Worm (Caenorhabditis elegans) whole organism, young adult: ENCODE data around the gene atfs-1.

ENCODE experiments used
- T26A5.8 ChIP-seq: sonication (generic microtip); optimal IDR thresholded peaks from 2 replicates; lab custom pipeline; 2016; ENCODE audit warnings: missing genetic modification characterization, missing compliant biosample characterization
- athp-1 ChIP-seq: sonication (generic microtip); optimal IDR thresholded peaks from 2 replicates; lab custom pipeline; 2017; ENCODE audit warnings: mild to moderate bottlenecking, missing genetic modification characterization, missing compliant biosample characterization
- egl-44 ChIP-seq: fragments of 200-800 bp; sonication (Bioruptor generic); IDR thresholded peaks from 2 replicates; pipeline ENCODE4 v1.3.6; 2022; ENCODE audit warnings: missing genetic modification reagents, missing genetic modification characterization, missing compliant biosample characterization
- lsy-27 ChIP-seq: sonication (generic microtip); optimal IDR thresholded peaks from 2 replicates; lab custom pipeline; 2017; ENCODE audit warnings: missing genetic modification characterization, mild to moderate bottlenecking, missing compliant biosample characterization, antibody characterized with exemption, missing genotype, borderline replicate concordance; ENCODE audit not compliant: insufficient read depth
- madf-8 ChIP-seq: fragments of 200-800 bp; sonication (Bioruptor generic); conservative IDR thresholded peaks from 2 replicates; pipeline ENCODE4 v1.3.6; 2022; ENCODE audit warnings: missing genetic modification reagents, missing genetic modification characterization, missing compliant biosample characterization
- nfya-1 ChIP-seq: sonication (generic microtip); optimal IDR thresholded peaks from 2 replicates; lab custom pipeline; 2017; ENCODE audit warnings: antibody characterized with exemption, missing compliant biosample characterization, missing genetic modification characterization, borderline replicate concordance; ENCODE audit not compliant: insufficient read depth
- nhr-27 ChIP-seq: fragments of 200-800 bp; sonication (Bioruptor generic); optimal IDR thresholded peaks from 2 replicates; lab custom pipeline; 2018; ENCODE audit warnings: mild to moderate bottlenecking, missing genetic modification characterization, moderate library complexity, missing compliant biosample characterization
- snpc-4 ChIP-seq, 5 experiments: fragments of 150-350 bp in 1 of 5; sonication (generic microtip) in 4 of 5; optimal IDR thresholded peaks; 2 replicates each; lab custom pipeline; 2014 to 2018; ENCODE audit warnings: missing genetic modification characterization in 5 of 5, missing biosample characterization in 3 of 5, antibody characterized with exemption in 2 of 5, mild to moderate bottlenecking in 2 of 5, missing compliant biosample characterization in 2 of 5, missing genotype in 2 of 5, moderate library complexity in 2 of 5, missing genetic modification reagents in 1 of 5
- sptf-2 ChIP-seq: fragments of 200-800 bp; sonication (Bioruptor generic); optimal IDR thresholded peaks from 2 replicates; lab custom pipeline; 2018; ENCODE audit warnings: mild to moderate bottlenecking, missing genetic modification characterization, missing compliant biosample characterization
- unc-130 ChIP-seq: sonication (generic microtip); optimal IDR thresholded peaks from 2 replicates; lab custom pipeline; 2016; ENCODE audit warnings: missing genetic modification reagents, missing genetic modification characterization, missing compliant biosample characterization
- zfh-2 ChIP-seq: fragments of 200-800 bp; sonication (Bioruptor generic); conservative IDR thresholded peaks from 2 replicates; pipeline ENCODE4 v1.3.6; 2022; ENCODE audit warnings: missing genetic modification reagents, missing genetic modification characterization, missing compliant biosample characterization
- ztf-28 ChIP-seq: fragments of 200-800 bp; sonication (Bioruptor generic); IDR thresholded peaks from 2 replicates; pipeline ENCODE4 v1.3.6; 2022; ENCODE audit warnings: missing genetic modification reagents, missing genetic modification characterization, missing compliant biosample characterization

DNA sequence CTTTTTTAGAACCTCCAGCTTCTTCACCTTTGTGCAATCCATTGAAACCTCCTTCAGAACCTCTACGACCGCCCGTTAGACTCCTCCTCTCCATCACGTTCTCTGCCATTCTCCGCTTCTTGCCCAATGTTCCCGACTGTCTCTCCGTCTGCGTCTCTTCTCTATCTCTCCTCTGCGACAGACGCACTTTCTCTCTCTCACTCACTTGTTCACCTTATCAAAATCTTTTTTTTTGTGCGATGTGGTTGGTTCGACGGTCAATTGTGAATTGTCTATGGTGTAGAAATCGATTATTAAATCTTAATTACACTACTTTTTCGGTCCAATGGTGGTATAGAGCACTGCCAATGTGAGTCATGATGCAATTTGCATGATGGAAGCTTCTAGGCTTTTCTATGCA lies at the start of gene atfs-1:
- TF ChIP-seq lsy-27 (tag; lab: Kevin White, UChicago) (no peak), nhr-27 (no peak), T26A5.8 (tag; lab: Kevin White, UChicago) (no peak), egl-44 (0 out of 2 replicates have a peak, but pooled peaks have one; percentile 35), unc-130 (GFP tag; lab: Kevin White, UChicago) (no peak), nfya-1 (no peak), snpc-4 (GFP tag; optimal IDR thresholded peaks at IDR 0.05; lab: Kevin White, UChicago) (no peak), snpc-4 (tag; optimal IDR thresholded peaks at IDR 0.05; lab: Kevin White, UChicago) (peak in 3 of 4 experiments; percentile 4 to 14 (median 12)), athp-1 (tag; lab: Kevin White, UChicago) (no peak), sptf-2 (no peak), ztf-28 (no peak), zfh-2 (GFP tag; lab: Robert Waterston, UW) (no peak), madf-8 (no peak)
